Worm (Caenorhabditis elegans) whole organism, midembryonic: ENCODE results near the gene ddo-1.

ENCODE experiments used
- klf-2 ChIP-seq: fragments of 200-800 bp; sonication (Bioruptor generic); conservative IDR thresholded peaks from 2 replicates; pipeline ENCODE4 v1.3.6; 2022; ENCODE audit warnings: missing genetic modification reagents, missing genetic modification characterization, missing compliant biosample characterization
- tab-1 ChIP-seq: fragments of 200-800 bp; sonication (Bioruptor generic); IDR thresholded peaks from 2 replicates; pipeline ENCODE4 v1.3.6; 2022; ENCODE audit warnings: missing genetic modification characterization, missing compliant biosample characterization

- TF ChIP-seq klf-2 (no peak), tab-1 (GFP tag; lab: Robert Waterston, UW) (no peak)
Observed at ce11 chrV:17732516-17732915, 44.5 kb downstream of the ddo-1 start, which contains the start of gene twk-42.
